Fruit fly (Drosophila melanogaster) whole organism, embryonic: ENCODE measurements around the gene Best3.

Experiments used
- CG10267 ChIP-seq: fragments of 200-800 bp; sonication (Bioruptor generic); optimal IDR thresholded peaks from 2 replicates; lab custom pipeline; 2018; ENCODE audit warnings: missing biosample characterization, mild to moderate bottlenecking, missing genetic modification characterization, moderate library complexity
- CG10959 ChIP-seq: fragments of 200-800 bp; sonication (Bioruptor generic); IDR thresholded peaks from 2 replicates; pipeline ENCODE4 v1.3.6; 2022; ENCODE audit warnings: missing biosample characterization, missing genetic modification characterization
- CG11093 ChIP-seq: fragments of 200-800 bp; sonication (Bioruptor generic); IDR thresholded peaks from 3 replicates; pipeline ENCODE4 v1.3.6; 2022; ENCODE audit warnings: missing biosample characterization, missing genetic modification characterization
- CG12071 ChIP-seq: fragments of 200-800 bp; sonication (Bioruptor generic); optimal IDR thresholded peaks from 3 replicates; lab custom pipeline; 2018; ENCODE audit warnings: missing biosample characterization, mild to moderate bottlenecking, missing genetic modification characterization
- CG12155 ChIP-seq: fragments of 200-800 bp; sonication (Bioruptor generic); optimal IDR thresholded peaks from 3 replicates; lab custom pipeline; 2016; ENCODE audit warnings: missing biosample characterization, missing genetic modification characterization
- CG12659 ChIP-seq: fragments of 200-800 bp; sonication (Bioruptor generic); optimal IDR thresholded peaks from 3 replicates; lab custom pipeline; 2017; ENCODE audit warnings: mild to moderate bottlenecking, missing biosample characterization, missing genetic modification reagents, missing genetic modification characterization
- CG14710 ChIP-seq: fragments of 200-800 bp; sonication (Bioruptor generic); optimal IDR thresholded peaks from 3 replicates; lab custom pipeline; 2019; ENCODE audit warnings: missing biosample characterization, mild to moderate bottlenecking, missing genetic modification characterization, moderate library complexity
- CG15011 ChIP-seq: fragments of 200-800 bp; sonication (Bioruptor generic); optimal IDR thresholded peaks from 3 replicates; lab custom pipeline; 2018; ENCODE audit warnings: missing biosample characterization, mild to moderate bottlenecking, missing genetic modification characterization
- CG15601 ChIP-seq: fragments of 200-800 bp; sonication (Bioruptor generic); optimal IDR thresholded peaks from 3 replicates; lab custom pipeline; 2019; ENCODE audit warnings: missing biosample characterization, mild to moderate bottlenecking, missing genetic modification characterization, moderate library complexity
- CG16815 ChIP-seq: fragments of 200-800 bp; sonication (Bioruptor generic); optimal IDR thresholded peaks from 3 replicates; lab custom pipeline; 2017; ENCODE audit warnings: missing biosample characterization, mild to moderate bottlenecking, missing genetic modification characterization
- CG17328 ChIP-seq: fragments of 200-800 bp; sonication (Bioruptor generic); IDR thresholded peaks from 2 replicates; pipeline ENCODE4 v1.3.6; 2022; ENCODE audit warnings: missing biosample characterization, missing genetic modification characterization
- CG17385 ChIP-seq: fragments of 200-800 bp; sonication (Bioruptor generic); optimal IDR thresholded peaks from 3 replicates; lab custom pipeline; 2018; ENCODE audit warnings: missing biosample characterization, mild to moderate bottlenecking, missing genetic modification characterization
- CG17568 ChIP-seq: fragments of 200-800 bp; sonication (Bioruptor generic); optimal IDR thresholded peaks from 2 replicates; lab custom pipeline; 2018; ENCODE audit warnings: missing biosample characterization, mild to moderate bottlenecking, missing genetic modification characterization, moderate library complexity
- CG17912 ChIP-seq: fragments of 200-800 bp; sonication (Bioruptor generic); optimal IDR thresholded peaks from 2 replicates; lab custom pipeline; 2018; ENCODE audit warnings: missing biosample characterization, mild to moderate bottlenecking, missing genetic modification characterization
- CG2712 ChIP-seq: fragments of 200-800 bp; optimal IDR thresholded peaks from 3 replicates; lab custom pipeline; 2019; ENCODE audit warnings: missing biosample characterization, mild to moderate bottlenecking, missing genetic modification characterization, moderate library complexity
- CG30431 ChIP-seq: fragments of 200-800 bp; sonication (Bioruptor generic); optimal IDR thresholded peaks from 2 replicates; lab custom pipeline; 2017; ENCODE audit warnings: missing biosample characterization, missing genetic modification characterization
- CG3847 ChIP-seq: fragments of 200-800 bp; sonication (Bioruptor generic); IDR thresholded peaks from 2 replicates; pipeline ENCODE4 v1.3.6; 2022; ENCODE audit warnings: missing biosample characterization, missing genetic modification characterization
- CG4854 ChIP-seq: fragments of 200-800 bp; sonication (Bioruptor generic); optimal IDR thresholded peaks from 2 replicates; lab custom pipeline; 2016; ENCODE audit warnings: missing biosample characterization, missing genetic modification characterization, inconsistent platforms
- CG6765 ChIP-seq: fragments of 200-800 bp; sonication (Bioruptor generic); optimal IDR thresholded peaks from 3 replicates; lab custom pipeline; 2017; ENCODE audit warnings: missing biosample characterization, mild to moderate bottlenecking, missing genetic modification characterization
- CG6791 ChIP-seq: fragments of 200-800 bp; sonication (Bioruptor generic); IDR thresholded peaks from 3 replicates; pipeline ENCODE4 v1.3.6; 2022; ENCODE audit warnings: missing biosample characterization, missing genetic modification characterization; ENCODE audit not compliant: partially characterized antibody
- CG6813 ChIP-seq: fragments of 200-800 bp; sonication (Bioruptor generic); optimal IDR thresholded peaks from 2 replicates; lab custom pipeline; 2017; ENCODE audit warnings: missing biosample characterization, missing genetic modification characterization, mild to moderate bottlenecking, moderate library complexity, missing genetic modification reagents
- CG7987 ChIP-seq: fragments of 200-800 bp; sonication (Bioruptor generic); optimal IDR thresholded peaks from 2 replicates; lab custom pipeline; 2018; ENCODE audit warnings: missing biosample characterization, mild to moderate bottlenecking, missing genetic modification characterization, moderate library complexity
- CG8089 ChIP-seq: fragments of 200-800 bp; sonication (Bioruptor generic); optimal IDR thresholded peaks from 3 replicates; lab custom pipeline; 2016; ENCODE audit warnings: missing biosample characterization, missing genetic modification characterization
- CG9727 ChIP-seq: fragments of 200-800 bp; sonication (Bioruptor generic); optimal IDR thresholded peaks from 3 replicates; lab custom pipeline; 2017; ENCODE audit warnings: missing biosample characterization, mild to moderate bottlenecking, missing genetic modification characterization
- Dip3 ChIP-seq: fragments of 200-800 bp; sonication (Bioruptor generic); optimal IDR thresholded peaks from 3 replicates; lab custom pipeline; 2016; ENCODE audit warnings: missing biosample characterization, missing genetic modification characterization
- E2f1 ChIP-seq: fragments of 200-800 bp; sonication (Bioruptor generic); IDR thresholded peaks from 2 replicates; pipeline ENCODE4 v1.3.6; 2022; ENCODE audit warnings: missing biosample characterization, missing genetic modification characterization
- Gug ChIP-seq: fragments of 200-800 bp; sonication (Bioruptor generic); IDR thresholded peaks from 4 replicates; pipeline ENCODE4 v1.3.6; 2022; ENCODE audit warnings: missing biosample characterization, missing genetic modification characterization
- Hr51 ChIP-seq, 2 experiments: fragments of 200-800 bp; sonication (Bioruptor generic); optimal IDR thresholded peaks; 2 replicates in 1 of 2; 3 replicates in 1 of 2; lab custom pipeline; 2016 to 2018; ENCODE audit warnings: missing biosample characterization in 2 of 2, missing genetic modification characterization in 2 of 2, mild to moderate bottlenecking in 1 of 2, moderate library complexity in 1 of 2
- Lhr ChIP-seq: fragments of 200-800 bp; sonication (Bioruptor generic); optimal IDR thresholded peaks from 3 replicates; lab custom pipeline; 2017; ENCODE audit warnings: mild to moderate bottlenecking, missing biosample characterization, missing genetic modification reagents, missing genetic modification characterization
- Lim3 ChIP-seq: fragments of 200-800 bp; sonication (Bioruptor generic); IDR thresholded peaks from 2 replicates; pipeline ENCODE4 v1.3.6; 2022; ENCODE audit warnings: missing biosample characterization, missing genetic modification characterization
- Nf-YB ChIP-seq: fragments of 200-800 bp; sonication (Bioruptor generic); optimal IDR thresholded peaks from 3 replicates; lab custom pipeline; 2019; ENCODE audit warnings: missing biosample characterization, mild to moderate bottlenecking, missing genetic modification characterization, moderate library complexity
- Optix ChIP-seq: fragments of 200-800 bp; sonication (Bioruptor generic); IDR thresholded peaks from 3 replicates; pipeline ENCODE4 v1.3.6; 2022; ENCODE audit warnings: missing biosample characterization, missing genetic modification characterization
- bbx ChIP-seq: fragments of 200-800 bp; sonication (Bioruptor generic); IDR thresholded peaks from 2 replicates; pipeline ENCODE4 v1.3.6; 2022; ENCODE audit warnings: missing biosample characterization, missing genetic modification characterization; ENCODE audit not compliant: partially characterized antibody
- bigmax ChIP-seq: fragments of 200-800 bp; sonication (Bioruptor generic); optimal IDR thresholded peaks from 2 replicates; lab custom pipeline; 2018; ENCODE audit warnings: missing biosample characterization, mild to moderate bottlenecking, missing genetic modification characterization
- dimm ChIP-seq: fragments of 200-800 bp; sonication (Bioruptor generic); IDR thresholded peaks from 2 replicates; pipeline ENCODE4 v1.3.6; 2022; ENCODE audit warnings: missing biosample characterization, missing genetic modification characterization
- dpn ChIP-seq, 2 experiments: fragments of 200-800 bp; sonication (Bioruptor generic); optimal IDR thresholded peaks; 3 replicates each; lab custom pipeline; 2016; ENCODE audit warnings: missing biosample characterization in 2 of 2, missing genetic modification characterization in 2 of 2
- ems ChIP-seq: fragments of 200-800 bp; sonication (Bioruptor generic); optimal IDR thresholded peaks from 3 replicates; lab custom pipeline; 2016; ENCODE audit warnings: missing biosample characterization, missing genetic modification characterization
- exex ChIP-seq: fragments of 200-800 bp; sonication (Bioruptor generic); optimal IDR thresholded peaks from 4 replicates; lab custom pipeline; 2018; ENCODE audit warnings: missing biosample characterization, mild to moderate bottlenecking, missing genetic modification characterization, moderate library complexity
- fd3F ChIP-seq: fragments of 200-800 bp; sonication (Bioruptor generic); optimal IDR thresholded peaks from 2 replicates; lab custom pipeline; 2018; ENCODE audit warnings: missing biosample characterization, mild to moderate bottlenecking, missing genetic modification characterization, moderate library complexity
- gcm ChIP-seq: fragments of 200-800 bp; sonication (Bioruptor generic); optimal IDR thresholded peaks from 2 replicates; lab custom pipeline; 2019; ENCODE audit warnings: missing biosample characterization, mild to moderate bottlenecking, missing genetic modification characterization, moderate library complexity
- inv ChIP-seq: fragments of 200-800 bp; sonication (Bioruptor generic); IDR thresholded peaks from 2 replicates; pipeline ENCODE4 v1.3.6; 2022; ENCODE audit warnings: missing biosample characterization, missing genetic modification characterization; ENCODE audit not compliant: partially characterized antibody
- jigr1 ChIP-seq: fragments of 200-800 bp; sonication (Bioruptor generic); IDR thresholded peaks from 3 replicates; pipeline ENCODE4 v1.3.6; 2022; ENCODE audit warnings: missing biosample characterization, missing genetic modification characterization
- lbe ChIP-seq: fragments of 200-800 bp; sonication (Bioruptor generic); optimal IDR thresholded peaks from 2 replicates; lab custom pipeline; 2016; ENCODE audit warnings: missing biosample characterization, mild to moderate bottlenecking, missing genetic modification characterization
- nmo ChIP-seq: fragments of 200-800 bp; sonication (Bioruptor generic); optimal IDR thresholded peaks from 2 replicates; lab custom pipeline; 2018; ENCODE audit warnings: missing biosample characterization, mild to moderate bottlenecking, missing genetic modification characterization, moderate library complexity
- onecut ChIP-seq: fragments of 200-800 bp; sonication (Bioruptor generic); IDR thresholded peaks from 2 replicates; pipeline ENCODE4 v1.3.6; 2022; ENCODE audit warnings: missing biosample characterization, missing genetic modification characterization
- p53 ChIP-seq: fragments of 200-800 bp; sonication (Bioruptor generic); optimal IDR thresholded peaks from 2 replicates; lab custom pipeline; 2016; ENCODE audit warnings: missing biosample characterization, missing genetic modification characterization
- ranshi ChIP-seq: fragments of 200-800 bp; sonication (Bioruptor generic); IDR thresholded peaks from 2 replicates; pipeline ENCODE4 v1.3.6; 2022; ENCODE audit warnings: missing biosample characterization, missing genetic modification characterization
- sna ChIP-seq: fragments of 200-800 bp; sonication (Bioruptor generic); IDR thresholded peaks from 2 replicates; pipeline ENCODE4 v1.3.6; 2022; ENCODE audit warnings: missing biosample characterization, missing genetic modification characterization; ENCODE audit not compliant: partially characterized antibody
- ssp ChIP-seq: fragments of 200-800 bp; sonication (Bioruptor generic); IDR thresholded peaks from 2 replicates; pipeline ENCODE4 v1.3.6; 2022; ENCODE audit warnings: missing biosample characterization, missing genetic modification characterization
- tin ChIP-seq: fragments of 200-800 bp; sonication (Bioruptor generic); optimal IDR thresholded peaks from 3 replicates; lab custom pipeline; 2016; ENCODE audit warnings: missing biosample characterization, missing genetic modification characterization
- yki ChIP-seq: fragments of >200 bp; optimal IDR thresholded peaks from 3 replicates; lab custom pipeline; 2018

The Best3 gene

DNA sequence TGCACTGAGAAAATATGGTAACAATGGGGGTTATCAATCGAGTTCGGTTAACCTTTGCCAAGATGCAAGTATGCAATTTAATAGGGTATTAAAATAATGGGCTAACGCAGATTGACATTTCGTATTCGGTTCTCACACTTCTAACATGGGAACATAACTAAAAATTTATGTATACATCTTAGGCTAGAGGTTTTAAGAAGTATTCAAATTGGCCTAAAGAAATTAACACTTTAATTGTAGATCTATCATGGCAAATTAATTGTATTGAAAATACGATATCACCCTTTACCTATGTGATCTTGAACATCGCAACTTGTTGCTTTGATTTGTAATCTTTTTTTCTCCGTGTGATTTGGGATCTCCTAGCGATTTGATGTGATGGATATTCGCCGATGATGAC is 50.0 kb downstream of the Best3 start (continued):
- TF ChIP-seq CG17568 (GFP tag; lab: Kevin White, UChicago) (no peak), CG12071 (GFP tag; lab: Kevin White, UChicago) (no peak), CG8089 (GFP tag; lab: Kevin White, UChicago) (no peak), Lhr (no peak), ranshi (GFP tag; lab: Robert Waterston, UW) (no peak), CG12155 (GFP tag; lab: Kevin White, UChicago) (no peak), lbe (GFP tag; lab: Kevin White, UChicago) (no peak), CG9727 (GFP tag; lab: Kevin White, UChicago) (no peak), CG6791 (no peak), CG16815 (GFP tag; lab: Kevin White, UChicago) (no peak), nmo (GFP tag; lab: Kevin White, UChicago) (peak; percentile 28), CG6765 (no peak), CG7987 (no peak), CG15601 (no peak), bbx (GFP tag; lab: Robert Waterston, UW) (no peak), CG14710 (tag; lab: Kevin White, UChicago) (peak; percentile 31), CG10267 (peak; percentile 6), onecut (GFP tag; lab: Robert Waterston, UW) (no peak), sna (no peak), fd3F (no peak), CG4854 (GFP tag; lab: Kevin White, UChicago) (no peak), CG11093 (GFP tag; lab: Robert Waterston, UW) (no peak), CG3847 (GFP tag; lab: Robert Waterston, UW) (no peak), E2f1 (GFP tag; lab: Robert Waterston, UW) (no peak), CG17385 (no peak), ems (GFP tag; lab: Kevin White, UChicago) (no peak), Nf-YB (GFP tag; lab: Kevin White, UChicago) (no peak), CG10959 (no peak), exex (tag; lab: Kevin White, UChicago) (no peak), Lim3 (GFP tag; lab: Robert Waterston, UW) (no peak), p53 (GFP tag; lab: Kevin White, UChicago) (no peak), tin (GFP tag; lab: Kevin White, UChicago) (no peak), Gug (GFP tag; lab: Robert Waterston, UW) (no peak), CG6813 (GFP tag; lab: Kevin White, UChicago) (no peak), ssp (GFP tag; lab: Robert Waterston, UW) (no peak), CG17328 (GFP tag; lab: Robert Waterston, UW) (no peak), Optix (GFP tag; lab: Robert Waterston, UW) (no peak), CG30431 (GFP tag; lab: Kevin White, UChicago) (no peak), CG2712 (tag; lab: Kevin White, UChicago) (peak; percentile 34), CG17912 (no peak), yki (lab: Kevin White, UChicago) (no peak), dpn (GFP tag; optimal IDR thresholded peaks at IDR 0.05; lab: Kevin White, UChicago) (no peak), dimm (GFP tag; lab: Robert Waterston, UW) (no peak), Dip3 (GFP tag; lab: Kevin White, UChicago) (no peak), Hr51 (GFP tag; optimal IDR thresholded peaks at IDR 0.05; lab: Kevin White, UChicago) (peak in 1 of 2 experiments; percentile 14), CG12659 (GFP tag; lab: Kevin White, UChicago) (no peak), jigr1 (no peak), gcm (GFP tag; lab: Kevin White, UChicago) (no peak), inv (GFP tag; lab: Robert Waterston, UW) (no peak), bigmax (no peak), CG15011 (GFP tag; lab: Kevin White, UChicago) (no peak)
